Fruit fly (Drosophila melanogaster) ovary, adult (tissue): ENCODE data around the gene rgn.

Experiments used
- CG17801 ChIP-seq: fragments of 200-800 bp; optimal IDR thresholded peaks from 2 replicates; lab custom pipeline; 2019; ENCODE audit warnings: missing biosample characterization, mild to moderate bottlenecking, missing genetic modification characterization, moderate library complexity; ENCODE audit not compliant: partially characterized antibody

Gene rgn

DNA sequence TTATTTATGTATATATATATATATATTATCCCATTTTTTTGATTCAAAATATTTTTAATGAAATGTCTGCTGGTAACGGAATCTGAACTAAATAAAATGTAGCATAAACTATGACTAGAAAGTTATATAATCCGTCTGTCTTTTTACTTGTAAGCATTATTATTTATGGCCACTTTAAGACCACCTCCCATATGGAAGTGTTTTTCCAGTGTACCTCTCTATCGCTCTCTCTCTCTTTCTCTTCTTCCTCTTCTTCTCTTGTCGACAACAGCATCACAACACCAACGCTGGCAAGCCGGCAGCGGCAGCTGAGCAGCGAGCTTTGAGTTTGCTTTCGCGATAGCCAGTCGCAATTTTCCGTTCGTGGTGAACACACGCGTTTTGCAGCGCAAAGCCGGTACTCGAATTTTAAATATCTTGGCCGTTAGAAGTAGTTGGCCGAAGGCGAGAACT, at the start of gene rgn:
Gene rgn, plus strand, starts transcription at position 344 of the 453 bp plus-strand sequence.
- peak; percentile 45 for TF ChIP-seq CG17801 (GFP tag; lab: Kevin White, UChicago)

DNA sequence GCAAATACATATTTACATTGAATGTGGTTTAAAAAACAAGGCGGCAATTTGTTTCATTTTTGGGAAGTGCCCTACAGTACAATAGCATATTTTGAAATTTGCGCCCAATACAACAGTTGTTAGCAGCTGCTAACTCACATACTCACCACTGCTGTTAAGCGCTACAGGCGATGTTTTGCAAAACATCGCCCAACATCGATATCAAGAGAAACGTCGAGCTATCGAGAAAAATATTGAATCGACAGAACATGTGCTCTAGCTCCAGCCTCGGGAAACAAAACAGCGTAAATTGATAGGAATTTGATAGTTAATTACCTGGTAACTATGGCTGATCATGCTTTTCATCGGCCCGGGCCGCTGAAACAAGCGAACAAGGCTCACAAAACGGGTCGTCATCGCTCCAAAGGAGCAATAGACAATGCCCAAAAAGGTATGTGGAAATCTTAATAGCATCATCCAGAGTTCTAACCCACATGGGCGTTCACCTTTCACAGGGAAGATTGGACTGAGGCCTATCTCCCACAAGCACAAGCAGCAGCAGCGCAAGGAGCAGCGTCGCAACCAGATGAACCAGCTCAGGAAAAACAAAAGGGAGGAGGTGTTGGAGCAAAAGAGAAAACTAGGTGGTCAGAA, 47.2 kb upstream of the rgn start, which contains the start of gene Tsr1:
Gene Tsr1, plus strand, starts transcription at position 217 of the 633 bp plus-strand sequence.
- no peak for TF ChIP-seq CG17801 (GFP tag; lab: Kevin White, UChicago)

DNA sequence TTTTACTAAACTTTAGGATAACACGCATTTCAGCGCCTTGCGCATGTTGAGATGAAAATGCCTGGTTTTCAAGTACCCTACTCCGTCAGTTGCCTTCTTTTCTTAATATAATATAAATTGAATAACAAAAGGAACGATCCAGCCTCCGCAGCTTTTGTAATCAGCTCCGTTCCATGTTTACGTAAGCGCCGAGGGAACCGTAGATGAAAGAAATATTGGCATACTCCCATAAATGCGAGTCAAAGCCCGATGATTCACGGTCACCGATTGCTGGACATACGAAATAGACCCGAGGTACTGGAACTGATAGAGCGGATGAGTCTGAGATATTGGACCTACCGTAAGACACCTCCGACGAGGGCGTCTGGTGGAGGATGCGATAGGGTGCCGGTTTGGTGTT, 39.7 kb upstream of the rgn start:
- TF ChIP-seq CG17801 (GFP tag; lab: Kevin White, UChicago) = no peak

DNA sequence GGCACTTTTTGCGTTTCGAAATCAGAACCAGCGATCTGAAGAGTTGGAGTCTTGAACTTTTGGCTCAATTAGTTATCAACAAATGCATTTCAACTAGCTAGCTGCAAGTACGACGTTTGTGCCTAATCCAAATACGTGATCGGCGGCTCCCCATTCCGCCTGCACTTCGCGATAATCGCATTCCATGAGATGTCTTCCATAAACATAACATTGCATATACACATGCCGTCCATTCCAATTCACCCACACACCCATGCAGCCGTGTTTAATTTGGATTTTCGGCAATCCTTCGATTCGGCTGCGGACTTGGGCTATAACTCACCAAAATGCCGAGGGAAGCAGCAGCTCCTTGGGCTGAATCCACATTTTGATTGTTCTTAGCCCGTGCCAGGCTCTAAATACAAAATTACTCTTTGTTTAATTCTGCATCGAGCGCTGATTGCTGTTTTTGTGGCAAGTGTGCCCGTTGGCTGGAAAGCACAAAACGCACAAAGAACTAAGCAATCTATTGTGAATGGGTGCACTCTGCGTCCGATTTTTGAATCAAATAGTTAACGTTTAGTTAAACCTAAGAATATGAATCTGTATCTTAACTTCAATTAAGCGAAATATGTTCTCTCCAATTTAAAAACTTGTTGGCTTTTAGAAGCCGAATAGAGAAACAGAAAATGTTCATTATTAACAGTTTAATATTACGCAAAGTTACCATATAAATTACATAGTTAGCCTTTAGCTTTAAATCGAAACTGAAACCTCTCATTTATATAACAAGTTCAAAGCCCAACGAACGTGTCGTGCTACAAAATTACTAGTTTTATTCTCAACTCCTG, 38.8 kb upstream of the rgn start, which contains the start of the genes Tbc1d8-9 and CG32436:
Gene Tbc1d8-9, minus strand, starts transcription at position 463 of the 830 bp plus-strand sequence.
Gene CG32436, plus strand, starts transcription at position 780 of the 830 bp plus-strand sequence.
- TF ChIP-seq CG17801 (GFP tag; lab: Kevin White, UChicago) = peak; percentile 19

DNA sequence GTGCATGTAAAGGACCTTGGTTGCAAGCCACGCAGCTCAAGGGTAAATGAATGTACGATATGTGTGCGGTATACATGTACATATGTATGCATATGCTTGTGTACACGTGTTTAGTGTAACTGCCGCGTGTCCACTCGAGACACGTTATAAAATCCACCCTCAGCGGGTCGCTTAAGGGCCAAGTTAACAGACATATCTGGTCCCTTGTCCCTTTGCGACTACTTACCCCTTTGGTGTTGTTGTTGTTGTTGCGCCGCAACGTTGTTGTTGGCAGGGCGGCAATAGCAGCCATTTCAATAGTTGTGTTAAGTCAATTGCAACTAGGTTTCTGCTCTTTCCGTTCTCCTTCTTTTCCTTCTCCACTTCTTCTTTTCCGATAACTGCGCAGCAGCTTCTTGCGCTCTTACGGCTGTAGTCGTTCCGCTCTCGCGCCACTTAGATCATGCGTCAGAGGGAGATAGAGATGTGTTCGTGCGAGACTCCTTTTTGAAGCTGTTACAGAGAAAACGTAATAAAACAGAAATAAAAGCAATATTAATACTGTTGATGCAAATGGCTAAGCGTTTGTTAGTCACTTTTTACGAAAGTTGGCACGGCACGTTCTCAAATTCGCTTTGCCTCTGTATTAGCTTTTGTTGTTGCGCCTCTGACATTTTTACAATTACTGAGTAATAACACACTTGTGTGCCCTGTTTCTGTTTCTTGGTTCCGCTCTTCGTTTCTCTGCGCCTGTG, 35.7 kb upstream of the rgn start:
- no peak for TF ChIP-seq CG17801 (GFP tag; lab: Kevin White, UChicago)

DNA sequence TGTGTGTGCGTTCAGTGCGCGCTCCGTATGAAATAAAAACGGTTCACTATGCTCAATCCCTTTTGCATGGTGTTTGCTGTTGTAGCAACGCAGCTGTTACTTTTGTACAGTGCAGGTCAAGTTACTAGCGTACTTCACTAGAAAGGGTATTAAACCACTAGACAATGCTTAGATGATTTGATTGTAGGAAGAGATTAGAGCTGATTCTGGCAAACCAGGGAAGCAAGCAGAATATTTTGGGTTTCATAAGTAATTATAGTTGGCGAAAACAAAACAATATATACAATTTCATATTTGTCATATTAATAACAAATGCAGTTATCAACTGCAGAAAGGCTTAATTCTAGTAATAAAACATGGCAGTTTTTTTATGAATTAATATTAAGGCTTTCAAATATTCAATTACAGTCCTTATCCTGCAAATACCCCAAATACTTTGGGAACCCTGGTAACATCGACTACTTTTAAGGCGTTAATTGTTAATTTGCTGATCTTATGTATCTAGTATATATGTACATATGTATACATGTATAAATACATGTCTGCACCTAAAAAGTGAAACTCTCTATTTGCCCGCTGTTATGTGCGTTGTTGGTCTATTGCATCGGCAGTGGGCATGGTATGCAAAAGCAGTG, 35.0 kb upstream of the rgn start:
- no peak for TF ChIP-seq CG17801 (GFP tag; lab: Kevin White, UChicago)

DNA sequence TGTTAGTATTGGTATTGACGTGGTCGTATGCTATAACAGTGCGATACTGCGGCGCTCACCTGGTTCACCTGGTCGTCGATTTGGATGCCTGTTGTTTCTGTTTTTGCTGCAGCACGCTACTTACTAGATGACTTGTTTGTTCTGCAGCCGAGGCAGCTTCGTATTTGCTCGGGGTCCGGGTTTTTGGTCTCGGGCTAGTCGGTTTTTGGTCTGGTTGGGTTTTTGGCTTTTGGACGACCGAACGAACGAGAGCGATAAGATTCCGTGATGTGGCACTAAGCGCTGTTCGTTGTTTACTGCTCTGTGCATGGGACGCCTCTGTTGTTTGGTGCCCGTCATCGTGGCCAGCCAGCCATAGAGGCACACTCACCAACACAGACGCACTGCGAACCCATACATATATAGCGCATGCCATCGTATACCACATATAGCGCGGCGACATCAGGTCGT, 33.3 kb upstream of the rgn start, which contains the start of gene ebd2:
Gene ebd2, minus strand, starts transcription at position 306 of the 450 bp plus-strand sequence.
- TF ChIP-seq CG17801 (GFP tag; lab: Kevin White, UChicago) = no peak

DNA sequence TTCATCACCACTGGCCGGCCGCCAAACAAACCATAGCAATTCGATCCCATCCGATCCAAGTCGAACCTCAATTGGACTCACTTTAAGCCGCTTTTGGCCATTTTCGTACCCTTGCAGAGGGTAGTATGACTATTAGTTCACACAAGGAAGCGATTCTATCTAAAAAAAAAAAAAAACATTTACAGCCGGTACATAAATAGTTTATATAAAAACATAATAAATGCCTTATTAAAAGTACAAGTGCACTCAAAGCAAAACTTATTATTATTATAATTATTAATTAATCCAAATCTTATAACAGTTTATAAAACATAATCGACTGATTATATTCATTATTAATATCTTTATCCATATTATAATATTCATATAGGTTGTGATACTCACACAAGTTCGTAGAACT, 25.9 kb upstream of the rgn start, which contains the start of gene CG12971:
Gene CG12971, minus strand, starts transcription at position 101 of the 400 bp plus-strand sequence.
- TF ChIP-seq CG17801 (GFP tag; lab: Kevin White, UChicago) = no peak

DNA sequence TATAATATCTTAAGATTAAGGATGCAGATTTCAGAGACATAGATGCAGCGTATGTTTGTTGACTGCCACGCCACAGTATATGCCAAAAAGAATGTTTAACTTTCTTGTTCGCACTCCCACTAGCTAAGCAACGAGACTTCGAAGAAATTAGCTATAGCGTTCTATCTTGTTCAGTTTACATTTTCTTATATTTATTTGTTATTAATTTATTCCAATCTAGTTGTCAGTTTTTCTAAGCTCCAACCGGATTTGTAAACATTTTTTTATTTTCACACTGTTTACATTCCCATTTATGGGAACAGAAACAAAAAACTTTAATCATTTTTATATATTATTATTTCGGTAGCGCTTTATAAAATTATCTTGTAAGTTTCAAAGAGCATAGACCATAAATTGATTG, 24.9 kb upstream of the rgn start, which contains the start of gene CG32437:
Gene CG32437, plus strand, starts transcription at position 301 of the 400 bp plus-strand sequence.
- no peak for TF ChIP-seq CG17801 (GFP tag; lab: Kevin White, UChicago)

DNA sequence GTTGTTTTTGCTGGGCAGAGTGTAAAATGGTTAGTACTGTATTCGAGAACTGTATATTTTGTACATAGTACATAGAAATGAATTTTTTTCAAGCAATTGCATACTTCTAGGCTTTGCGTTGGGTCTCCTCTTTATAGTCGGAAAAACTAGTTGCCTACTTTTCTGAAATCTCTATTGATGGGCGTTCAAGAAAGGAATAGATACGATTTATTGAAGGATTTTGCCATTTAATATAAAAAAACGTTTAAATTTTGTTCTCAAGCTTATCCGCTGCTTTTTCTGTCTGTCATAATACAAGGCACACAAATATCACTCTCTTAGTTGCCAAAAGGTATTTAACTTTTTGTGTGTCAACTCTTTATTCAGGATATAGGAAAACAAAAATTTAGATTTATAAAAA, 22.4 kb upstream of the rgn start, which contains the start of gene CG32440:
Gene CG32440, plus strand, starts transcription at position 301 of the 400 bp plus-strand sequence.
- no peak for TF ChIP-seq CG17801 (GFP tag; lab: Kevin White, UChicago)

DNA sequence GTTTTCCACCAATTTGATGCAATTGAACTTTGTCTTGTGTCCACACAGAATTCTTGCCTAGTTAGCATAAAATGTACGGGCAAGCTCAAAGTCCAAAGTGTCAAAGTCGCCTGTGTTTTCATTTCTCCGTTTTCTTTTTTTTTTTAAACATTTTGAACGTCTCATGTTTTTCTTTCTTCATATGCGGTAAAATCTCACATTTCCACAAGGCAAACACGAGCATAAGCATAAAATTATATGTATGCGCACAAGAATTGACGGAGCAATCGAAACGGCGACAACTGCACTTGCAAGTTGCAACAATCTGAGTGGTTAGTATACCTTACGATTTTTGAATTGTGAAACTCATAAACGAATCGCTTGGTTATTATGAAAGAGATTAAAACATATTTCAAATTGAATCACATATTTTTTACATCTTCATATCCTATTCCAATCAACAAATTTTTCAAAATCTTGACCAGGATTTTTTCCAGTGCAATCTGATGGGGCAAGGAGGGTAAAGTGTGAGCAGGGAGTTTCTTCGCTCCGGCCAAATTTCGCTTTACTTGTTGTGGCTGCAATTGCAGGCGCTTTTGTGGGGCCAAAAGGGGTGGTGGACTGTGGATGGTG, 18.3 kb upstream of the rgn start:
- TF ChIP-seq CG17801 (GFP tag; lab: Kevin White, UChicago) = peak; percentile 42

DNA sequence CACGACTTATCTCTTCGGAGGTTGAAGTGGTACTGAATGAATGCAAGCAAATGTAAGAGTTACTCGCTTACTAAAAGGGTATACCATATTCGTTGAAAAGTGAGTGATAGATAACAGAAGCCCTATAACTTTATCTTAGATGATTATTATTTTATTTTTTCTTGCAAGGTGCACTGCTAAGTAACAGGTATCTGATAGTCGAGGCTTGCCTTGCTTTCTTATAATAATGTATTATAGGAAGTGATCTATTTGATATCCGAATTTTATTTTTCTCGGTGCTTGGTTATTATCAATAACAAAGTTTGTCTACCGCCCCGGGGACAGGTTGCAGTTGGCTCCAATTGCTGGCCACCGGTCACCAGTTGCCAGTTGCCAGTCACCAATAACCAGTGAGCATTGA, 11.1 kb upstream of the rgn start:
- TF ChIP-seq CG17801 (GFP tag; lab: Kevin White, UChicago) = no peak

DNA sequence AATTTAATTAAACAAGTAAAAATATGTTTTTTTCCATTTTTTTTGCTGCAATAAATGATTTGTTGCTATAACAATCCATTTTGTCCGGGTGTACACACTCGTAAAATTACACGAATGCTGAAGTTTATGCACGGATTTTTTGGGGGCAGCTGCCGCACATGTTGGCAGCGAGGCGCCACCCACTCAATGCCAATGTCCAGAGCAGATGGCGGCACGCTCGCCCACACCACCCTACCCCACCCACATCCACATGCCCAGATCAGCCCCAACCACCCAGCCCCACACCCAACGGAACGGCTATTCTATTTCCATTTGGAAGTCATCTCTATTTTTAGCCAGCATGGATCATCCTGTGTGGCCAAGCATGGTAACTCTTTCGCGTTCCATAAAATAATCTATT, 2.2 kb upstream of the rgn start:
- TF ChIP-seq CG17801 (GFP tag; lab: Kevin White, UChicago) = no peak
